Worm (Caenorhabditis elegans): ENCODE measurements around the gene C46E10.8.

DNA sequence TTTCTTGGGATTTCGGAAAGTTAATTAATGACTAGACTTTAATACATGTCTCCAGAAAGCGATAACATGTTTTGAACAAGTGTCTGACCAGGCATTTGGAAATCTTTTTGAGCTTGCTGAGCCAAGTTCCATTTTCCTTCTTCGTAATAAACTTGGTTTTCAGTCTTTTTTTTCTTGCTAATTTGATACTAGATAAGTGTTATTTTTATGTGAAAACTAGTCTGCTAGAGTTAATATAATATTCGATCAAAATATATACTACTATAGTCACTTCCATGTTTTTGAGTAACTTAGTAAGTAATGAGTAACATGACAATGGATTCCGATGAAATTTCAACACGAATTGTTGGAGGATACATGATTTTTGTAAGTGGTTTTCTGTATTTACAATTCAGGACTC is 18.6 kb downstream of the C46E10.8 start, which contains the start of gene srx-110:
- TF ChIP-seq hmg-4 (GFP tag; optimal IDR thresholded peaks at IDR 0.05) (no peak), ama-1 (optimal IDR thresholded peaks at IDR 0.05) (no peak), ceh-36 (tag; optimal IDR thresholded peaks at IDR 0.05) (no peak), aly-1 (tag; optimal IDR thresholded peaks at IDR 0.05) (no peak), tbx-37 (GFP tag; conservative IDR thresholded peaks at IDR 0.05) (no peak), sea-1 (GFP tag; conservative IDR thresholded peaks at IDR 0.05) (no peak), tra-4 (tag; optimal IDR thresholded peaks at IDR 0.05) (no peak)
